Fruit fly (Drosophila melanogaster): ENCODE results near the gene CG43220.

The CG43220 gene

DNA sequence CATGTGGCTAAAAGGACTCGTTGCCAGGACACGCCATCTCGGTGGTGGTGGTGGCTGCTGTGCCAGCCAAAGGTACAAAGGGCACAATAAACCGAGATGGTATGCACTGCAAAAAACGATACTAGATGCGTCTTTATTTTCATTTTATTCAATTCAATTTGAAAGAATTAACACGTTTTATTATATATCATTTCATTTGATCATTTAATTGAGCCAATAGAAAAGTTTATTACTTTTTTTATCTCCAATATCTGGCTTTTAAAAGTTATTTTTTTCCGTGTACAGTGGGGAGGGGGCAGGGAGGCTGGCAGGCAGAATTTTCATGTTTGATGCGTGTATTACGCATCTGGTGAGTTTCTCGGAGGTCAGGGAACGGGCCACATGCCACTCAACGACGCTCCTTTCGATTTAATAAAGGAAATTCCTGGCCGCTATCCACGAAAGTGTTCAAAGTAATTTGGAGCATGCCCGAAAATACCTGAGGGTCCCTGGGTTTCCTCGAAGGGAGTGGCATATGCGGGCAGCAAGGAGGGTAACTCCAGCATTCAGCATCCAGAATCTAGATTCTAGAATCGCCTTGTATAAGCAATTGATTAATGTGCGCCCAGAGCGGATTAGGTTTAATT lies 27.8 kb downstream of the CG43220 start (continued):
- peak; percentile 67 for TF ChIP-seq exex (tag; optimal IDR thresholded peaks at IDR 0.05)
- TF ChIP-seq CG8478 (optimal IDR thresholded peaks at IDR 0.05), result no peak
- TF ChIP-seq Antp (GFP tag; optimal IDR thresholded peaks at IDR 0.05), result peak; percentile 77
- TF ChIP-seq CG9609 (GFP tag; optimal IDR thresholded peaks at IDR 0.05), result peak; percentile 76
- peak; percentile 88 for TF ChIP-seq fd96Cb (tag; optimal IDR thresholded peaks at IDR 0.05)
- peak; percentile 93 for TF ChIP-seq CG8924 (tag; optimal IDR thresholded peaks at IDR 0.05)
- peak; percentile 87 for TF ChIP-seq bcd (GFP tag; optimal IDR thresholded peaks at IDR 0.05)
- TF ChIP-seq sisA (GFP tag; IDR thresholded peaks at IDR 0.05), result peak; percentile 83
- no peak for TF ChIP-seq hbn (GFP tag; IDR thresholded peaks at IDR 0.05; ENCODE audit: partially characterized antibody)
- TF ChIP-seq zfh1 (GFP tag; IDR thresholded peaks at IDR 0.05), result peak; percentile 90
- TF ChIP-seq row (GFP tag; IDR thresholded peaks at IDR 0.05), result peak; percentile 93
- TF ChIP-seq ind (GFP tag; optimal IDR thresholded peaks at IDR 0.05), result peak; percentile 78
- TF ChIP-seq CG8388 (GFP tag; optimal IDR thresholded peaks at IDR 0.05), result peak; percentile 89
- TF ChIP-seq CG6175 (GFP tag; IDR thresholded peaks at IDR 0.05), result 0 out of 3 replicates have a peak, but pooled peaks have one; percentile 34
- peak; percentile 86 for TF ChIP-seq sqz (GFP tag; optimal IDR thresholded peaks at IDR 0.05)
- peak; percentile 65 for TF ChIP-seq CG14050 (GFP tag; IDR thresholded peaks at IDR 0.05)
- TF ChIP-seq lab (GFP tag; optimal IDR thresholded peaks at IDR 0.05), result peak; percentile 94
- no peak for TF ChIP-seq CG42726 (GFP tag; IDR thresholded peaks at IDR 0.05; ENCODE audit: partially characterized antibody)
- TF ChIP-seq tio (GFP tag; optimal IDR thresholded peaks at IDR 0.05), result peak; percentile 78
- peak; percentile 79 for TF ChIP-seq CG16863 (GFP tag; optimal IDR thresholded peaks at IDR 0.05)
- peak; percentile 46 for TF ChIP-seq CG7987 (GFP tag; optimal IDR thresholded peaks at IDR 0.05)
- peak; percentile 75 for TF ChIP-seq ac (GFP tag; optimal IDR thresholded peaks at IDR 0.05)
- peak; percentile 77 for TF ChIP-seq otp (GFP tag; IDR thresholded peaks at IDR 0.05)
- TF ChIP-seq CG31388 (GFP tag; optimal IDR thresholded peaks at IDR 0.05), result peak; percentile 54
- peak; percentile 85 for TF ChIP-seq slou (GFP tag; optimal IDR thresholded peaks at IDR 0.05)
- peak; percentile 85 for TF ChIP-seq Xbp1 (GFP tag; optimal IDR thresholded peaks at IDR 0.05)
- TF ChIP-seq Dp (GFP tag; optimal IDR thresholded peaks at IDR 0.05), result no peak
- peak; percentile 85 for TF ChIP-seq Spps (tag; optimal IDR thresholded peaks at IDR 0.05)
- peak; percentile 92 for TF ChIP-seq CoRest (tag; optimal IDR thresholded peaks at IDR 0.05)
- no peak for TF ChIP-seq Dfd (GFP tag; optimal IDR thresholded peaks at IDR 0.05)
- no peak for TF ChIP-seq h (optimal IDR thresholded peaks at IDR 0.05)
- peak; percentile 70 for TF ChIP-seq CG8281 (tag; optimal IDR thresholded peaks at IDR 0.05)
- peak; percentile 4 for TF ChIP-seq corto (GFP tag; optimal IDR thresholded peaks at IDR 0.05)
- peak; percentile 77 for TF ChIP-seq BtbVII (GFP tag; optimal IDR thresholded peaks at IDR 0.05)
- TF ChIP-seq CG9727 (GFP tag; optimal IDR thresholded peaks at IDR 0.05), result peak; percentile 94
- TF ChIP-seq CG12104 (GFP tag; optimal IDR thresholded peaks at IDR 0.05), result peak; percentile 66
- TF ChIP-seq Dref (GFP tag; IDR thresholded peaks at IDR 0.05), result no peak
- peak; percentile 58 for TF ChIP-seq CHES-1-like (GFP tag; optimal IDR thresholded peaks at IDR 0.05)
- peak; percentile 58 for TF ChIP-seq CG8089 (GFP tag; optimal IDR thresholded peaks at IDR 0.05)
- TF ChIP-seq E2f1 (GFP tag; IDR thresholded peaks at IDR 0.05), result peak; percentile 79
- peak; percentile 61 for TF ChIP-seq CG33213 (GFP tag; optimal IDR thresholded peaks at IDR 0.05)
- TF ChIP-seq CG9437 (GFP tag; optimal IDR thresholded peaks at IDR 0.05), result peak; percentile 72
- peak; percentile 86 for TF ChIP-seq ttk (GFP tag; IDR thresholded peaks at IDR 0.05)
- no peak for TF ChIP-seq CkIIα-i1 (GFP tag; IDR thresholded peaks at IDR 0.05)
- TF ChIP-seq Sry-β (GFP tag; optimal IDR thresholded peaks at IDR 0.05), result peak; percentile 39
- TF ChIP-seq CG4617 (GFP tag; optimal IDR thresholded peaks at IDR 0.05; ENCODE audit: borderline replicate concordance), result no peak
- TF ChIP-seq Jarid2 (GFP tag; optimal IDR thresholded peaks at IDR 0.05), result peak; percentile 50
- peak; percentile 24 for TF ChIP-seq Elba2 (GFP tag; optimal IDR thresholded peaks at IDR 0.05)
- peak; percentile 72 for TF ChIP-seq Camta (GFP tag; optimal IDR thresholded peaks at IDR 0.05)
- TF ChIP-seq Vsx1 (GFP tag; optimal IDR thresholded peaks at IDR 0.05), result peak; percentile 75
- TF ChIP-seq CG13296 (GFP tag; optimal IDR thresholded peaks at IDR 0.05), result peak; percentile 88
